Worm (Caenorhabditis elegans) whole organism, young adult: Measurements from ENCODE around the gene dhhc-10.

Source experiments
- Y67H2A.10 ChIP-seq: fragments of 200-800 bp; sonication (Bioruptor generic); conservative IDR thresholded peaks from 2 replicates; pipeline ENCODE4 v1.3.6; 2022; ENCODE audit warnings: missing genetic modification reagents, missing genetic modification characterization, missing compliant biosample characterization
- ama-1 ChIP-seq, 3 experiments: fragments of 150-350 bp in 1 of 3; sonication (generic microtip) in 2 of 3; optimal IDR thresholded peaks; 2 replicates each; lab custom pipeline; 2014 to 2018; ENCODE audit warnings: missing biosample characterization in 2 of 3, missing genetic modification characterization in 2 of 3, missing genetic modification reagents in 2 of 3
- atf-7 ChIP-seq: sonication (generic microtip); optimal IDR thresholded peaks from 2 replicates; lab custom pipeline; 2017; ENCODE audit warnings: mild to moderate bottlenecking, missing genetic modification characterization, missing compliant biosample characterization
- ceh-100 ChIP-seq: fragments of 200-800 bp; sonication (Bioruptor generic); IDR thresholded peaks from 2 replicates; pipeline ENCODE4 v1.3.6; 2022; ENCODE audit warnings: missing genetic modification reagents, missing genetic modification characterization, missing compliant biosample characterization
- ceh-91 ChIP-seq: fragments of 200-800 bp; sonication (Bioruptor generic); IDR thresholded peaks from 2 replicates; pipeline ENCODE4 v1.3.6; 2022; ENCODE audit warnings: missing genetic modification reagents, missing genetic modification characterization, missing compliant biosample characterization
- dpl-1 ChIP-seq: fragments of 150-350 bp; optimal IDR thresholded peaks from 2 replicates; lab custom pipeline; 2014; ENCODE audit warnings: missing biosample characterization, missing genetic modification reagents, missing genetic modification characterization
- lir-1 ChIP-seq: fragments of 200-800 bp; sonication (Bioruptor generic); conservative IDR thresholded peaks from 2 replicates; pipeline ENCODE4 v1.3.6; 2022; ENCODE audit warnings: missing genetic modification reagents, missing genetic modification characterization, missing compliant biosample characterization
- pha-4 ChIP-seq: fragments of 150-350 bp; sonication (generic microtip); optimal IDR thresholded peaks from 2 replicates; lab custom pipeline; 2014; ENCODE audit warnings: missing biosample characterization, missing genetic modification reagents, missing genetic modification characterization
- ztf-25 ChIP-seq: fragments of 200-800 bp; sonication (Bioruptor generic); IDR thresholded peaks from 2 replicates; pipeline ENCODE4 v1.3.6; 2022; ENCODE audit warnings: missing genetic modification reagents, missing genetic modification characterization, missing compliant biosample characterization
- ztf-3 ChIP-seq: fragments of 200-800 bp; sonication (Bioruptor generic); optimal IDR thresholded peaks from 2 replicates; lab custom pipeline; 2018; ENCODE audit warnings: mild to moderate bottlenecking, missing genetic modification characterization, missing compliant biosample characterization

DNA sequence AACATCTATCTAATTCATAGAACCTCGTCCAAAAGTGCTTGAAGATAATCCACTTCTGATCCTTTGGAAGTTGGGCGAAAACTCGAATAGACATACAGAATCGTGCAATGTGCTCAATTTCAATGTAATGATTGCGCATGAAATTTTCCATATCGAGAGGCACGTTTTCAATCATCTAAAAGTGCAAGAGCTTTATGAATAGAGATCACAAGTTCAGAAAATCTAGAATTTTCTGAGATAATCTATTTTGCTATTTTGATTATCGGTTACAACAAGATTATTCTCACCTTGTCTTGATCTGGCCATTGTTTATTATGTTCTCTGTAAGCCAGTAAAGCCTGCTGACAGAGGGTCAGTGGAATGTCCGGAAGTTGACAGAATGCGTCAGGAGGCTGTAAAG is 49.4 kb upstream of the dhhc-10 start:
- TF ChIP-seq ceh-91 (GFP tag; lab: Robert Waterston, UW): no peak
- no peak for TF ChIP-seq dpl-1
- no peak for TF ChIP-seq ztf-3
- no peak for TF ChIP-seq Y67H2A.10 (GFP tag; lab: Robert Waterston, UW)
- no peak for TF ChIP-seq ama-1 (optimal IDR thresholded peaks at IDR 0.05; lab: Kevin White, UChicago)
- no peak for TF ChIP-seq ama-1 (GFP tag; optimal IDR thresholded peaks at IDR 0.05; lab: Kevin White, UChicago)
- no peak for TF ChIP-seq pha-4 (tag; lab: Kevin White, UChicago)
- no peak for TF ChIP-seq lir-1 (GFP tag; lab: Robert Waterston, UW)
- TF ChIP-seq atf-7: no peak
- TF ChIP-seq ceh-100 (GFP tag; lab: Robert Waterston, UW): no peak
- TF ChIP-seq ztf-25 (GFP tag; lab: Robert Waterston, UW): no peak
